Worm (Caenorhabditis elegans): ENCODE data around the gene CC8.2.

- no peak for TF ChIP-seq nhr-2 (tag; optimal IDR thresholded peaks at IDR 0.05)
- peak; percentile 22 for TF ChIP-seq pha-4 (tag; optimal IDR thresholded peaks at IDR 0.05)
- TF ChIP-seq ces-1 (GFP tag; optimal IDR thresholded peaks at IDR 0.05), result no peak
- TF ChIP-seq unc-62 (GFP tag; optimal IDR thresholded peaks at IDR 0.05), result peak; percentile 40
- peak; percentile 15 for TF ChIP-seq lsy-2 (tag; optimal IDR thresholded peaks at IDR 0.05)
- TF ChIP-seq elt-1 (tag; optimal IDR thresholded peaks at IDR 0.05; ENCODE audit: borderline replicate concordance, insufficient read depth), result no peak
- no peak for TF ChIP-seq nhr-76 (tag; optimal IDR thresholded peaks at IDR 0.05)
- no peak for TF ChIP-seq blmp-1 (tag; optimal IDR thresholded peaks at IDR 0.05)
- TF ChIP-seq hlh-1 (tag; optimal IDR thresholded peaks at IDR 0.05), result no peak
- no peak for TF ChIP-seq mab-5 (tag; optimal IDR thresholded peaks at IDR 0.05)
Observed at ce11 chrIV:3653420-3653823, 4.9 kb upstream of the CC8.2 start.

Data from whole organism, mixed stage, embryonic.